Fruit fly (Drosophila melanogaster) Kc167 (cell line): ENCODE data around the gene CG13114.

Source experiments
- Myc ChIP-seq: fragments of >200 bp; optimal IDR thresholded peaks from 2 replicates; lab custom pipeline; 2017; ENCODE audit warnings: missing external identifiers
- h ChIP-seq: fragments of >200 bp; optimal IDR thresholded peaks from 3 replicates; lab custom pipeline; 2018; ENCODE audit warnings: missing external identifiers
- insv ChIP-seq: fragments of >200 bp; optimal IDR thresholded peaks from 3 replicates; lab custom pipeline; 2018; ENCODE audit warnings: missing external identifiers
- psq ChIP-seq: fragments of >200 bp; optimal IDR thresholded peaks from 2 replicates; lab custom pipeline; 2017; ENCODE audit warnings: missing external identifiers
- ttk ChIP-seq: sonication (Bioruptor generic); optimal IDR thresholded peaks from 2 replicates; lab custom pipeline; 2017; ENCODE audit warnings: missing external identifiers

dm6 chr2L:9502786-9503443 is 42.7 kb upstream of the CG13114 start:
- TF ChIP-seq h (lab: Kevin White, UChicago) (no peak), Myc (lab: Kevin White, UChicago) (no peak), psq (lab: Kevin White, UChicago) (no peak), insv (lab: Kevin White, UChicago) (no peak), ttk (lab: Kevin White, UChicago) (no peak)
